Worm (Caenorhabditis elegans) whole organism, L3 larva: ENCODE data around the gene C04E12.5.

Source experiments
- R02D3.7 ChIP-seq: fragments of 150-350 bp; optimal IDR thresholded peaks from 2 replicates; lab custom pipeline; 2014; ENCODE audit warnings: missing biosample characterization, missing genetic modification characterization
- aly-2 ChIP-seq: fragments of 150-350 bp; optimal IDR thresholded peaks from 2 replicates; lab custom pipeline; 2014; ENCODE audit warnings: missing biosample characterization, missing genetic modification characterization
- ceh-28 ChIP-seq: fragments of 150-350 bp; optimal IDR thresholded peaks from 2 replicates; lab custom pipeline; 2014; ENCODE audit warnings: missing biosample characterization, missing genetic modification reagents, missing genetic modification characterization
- ceh-82 ChIP-seq: fragments of 150-350 bp; optimal IDR thresholded peaks from 2 replicates; lab custom pipeline; 2014; ENCODE audit warnings: missing biosample characterization, missing genetic modification characterization
- ceh-9 ChIP-seq: sonication (generic microtip); optimal IDR thresholded peaks from 2 replicates; lab custom pipeline; 2018; ENCODE audit warnings: missing biosample characterization, missing genetic modification characterization
- daf-12 ChIP-seq: fragments of 150-350 bp; optimal IDR thresholded peaks from 2 replicates; lab custom pipeline; 2014; ENCODE audit warnings: missing biosample characterization, missing genetic modification reagents, missing genetic modification characterization
- elt-1 ChIP-seq: fragments of 150-350 bp; optimal IDR thresholded peaks from 2 replicates; lab custom pipeline; 2014; ENCODE audit warnings: missing biosample characterization, missing genetic modification characterization
- elt-2 ChIP-seq: sonication (generic microtip); optimal IDR thresholded peaks from 2 replicates; lab custom pipeline; 2016; ENCODE audit warnings: missing genetic modification reagents, mild to moderate bottlenecking, missing genetic modification characterization, missing compliant biosample characterization
- elt-3 ChIP-seq, 3 experiments: fragments of 150-350 bp in 1 of 3; sonication (generic microtip) in 2 of 3; optimal IDR thresholded peaks; 2 replicates in 2 of 3; 4 replicates in 1 of 3; lab custom pipeline; 2014 to 2017; ENCODE audit warnings: missing biosample characterization in 3 of 3, missing genetic modification characterization in 3 of 3
- eor-1 ChIP-seq, 2 experiments: fragments of 150-350 bp; optimal IDR thresholded peaks; 2 replicates each; lab custom pipeline; 2014 to 2018; ENCODE audit warnings: missing biosample characterization in 2 of 2, missing genetic modification characterization in 2 of 2
- fkh-10 ChIP-seq: sonication (generic microtip); optimal IDR thresholded peaks from 2 replicates; lab custom pipeline; 2017; ENCODE audit warnings: missing biosample characterization, missing genetic modification reagents, missing genetic modification characterization
- fos-1 ChIP-seq: fragments of 150-350 bp; optimal IDR thresholded peaks from 2 replicates; lab custom pipeline; 2014; ENCODE audit warnings: missing biosample characterization, missing genetic modification characterization
- hmg-11 ChIP-seq: sonication (generic microtip); optimal IDR thresholded peaks from 2 replicates; lab custom pipeline; 2016; ENCODE audit warnings: missing genetic modification characterization, missing compliant biosample characterization
- lin-15B ChIP-seq: fragments of 150-350 bp; optimal IDR thresholded peaks from 2 replicates; lab custom pipeline; 2014; ENCODE audit warnings: missing biosample characterization, missing genetic modification characterization
- lin-39 ChIP-seq: fragments of 150-350 bp; optimal IDR thresholded peaks from 2 replicates; lab custom pipeline; 2018; ENCODE audit warnings: missing biosample characterization, missing genetic modification reagents, missing genetic modification characterization
- mdl-1 ChIP-seq: fragments of 150-350 bp; optimal IDR thresholded peaks from 2 replicates; lab custom pipeline; 2014; ENCODE audit warnings: missing biosample characterization, missing genetic modification characterization
- mml-1 ChIP-seq: fragments of 150-350 bp; sonication (generic microtip); optimal IDR thresholded peaks from 3 replicates; lab custom pipeline; 2014; ENCODE audit warnings: missing biosample characterization, missing genetic modification characterization
- nfya-1 ChIP-seq: sonication (generic microtip); optimal IDR thresholded peaks from 2 replicates; lab custom pipeline; 2017; ENCODE audit warnings: missing genetic modification characterization, mild to moderate bottlenecking, missing compliant biosample characterization, antibody characterized with exemption, moderate library complexity; ENCODE audit not compliant: insufficient read depth
- nhr-11 ChIP-seq: fragments of 150-350 bp; optimal IDR thresholded peaks from 2 replicates; lab custom pipeline; 2014; ENCODE audit warnings: missing biosample characterization, missing genetic modification characterization
- nhr-23 ChIP-seq: fragments of 150-350 bp; optimal IDR thresholded peaks from 2 replicates; lab custom pipeline; 2014; ENCODE audit warnings: missing biosample characterization, missing genetic modification reagents, missing genetic modification characterization
- nhr-237 ChIP-seq: fragments of 150-350 bp; optimal IDR thresholded peaks from 2 replicates; lab custom pipeline; 2014; ENCODE audit warnings: missing biosample characterization, missing genetic modification characterization
- nhr-25 ChIP-seq: sonication (generic microtip); optimal IDR thresholded peaks from 2 replicates; lab custom pipeline; 2017; ENCODE audit warnings: missing biosample characterization, missing genetic modification characterization
- nhr-28 ChIP-seq: fragments of 150-350 bp; optimal IDR thresholded peaks from 2 replicates; lab custom pipeline; 2014; ENCODE audit warnings: missing biosample characterization, missing genetic modification characterization
- nhr-43 ChIP-seq: sonication (generic microtip); optimal IDR thresholded peaks from 2 replicates; lab custom pipeline; 2016; ENCODE audit warnings: mild to moderate bottlenecking, missing genetic modification characterization, missing compliant biosample characterization; ENCODE audit not compliant: poor library complexity, severe bottlenecking
- nhr-76 ChIP-seq: fragments of 150-350 bp; sonication (generic microtip); optimal IDR thresholded peaks from 5 replicates; lab custom pipeline; 2014; ENCODE audit warnings: missing biosample characterization, missing genetic modification characterization
- nhr-77 ChIP-seq: fragments of 150-350 bp; optimal IDR thresholded peaks from 2 replicates; lab custom pipeline; 2014; ENCODE audit warnings: missing biosample characterization, missing genetic modification characterization
- pha-4 ChIP-seq: fragments of 150-350 bp; optimal IDR thresholded peaks from 2 replicates; lab custom pipeline; 2014; ENCODE audit warnings: missing biosample characterization, missing genetic modification reagents, missing genetic modification characterization
- sea-2 ChIP-seq: fragments of 150-350 bp; sonication (generic microtip); optimal IDR thresholded peaks from 4 replicates; lab custom pipeline; 2014; ENCODE audit warnings: missing biosample characterization, missing genetic modification reagents, missing genetic modification characterization
- skn-1 ChIP-seq: fragments of 150-350 bp; optimal IDR thresholded peaks from 2 replicates; lab custom pipeline; 2014; ENCODE audit warnings: missing biosample characterization, missing genetic modification characterization
- snpc-4 ChIP-seq: fragments of 150-350 bp; optimal IDR thresholded peaks from 2 replicates; lab custom pipeline; 2014; ENCODE audit warnings: missing biosample characterization, missing genetic modification characterization
- tbx-2 ChIP-seq: sonication (generic microtip); optimal IDR thresholded peaks from 2 replicates; lab custom pipeline; 2016; ENCODE audit warnings: mild to moderate bottlenecking, missing genetic modification characterization, missing compliant biosample characterization
- unc-39 ChIP-seq: sonication (generic microtip); optimal IDR thresholded peaks from 4 replicates; lab custom pipeline; 2017; ENCODE audit warnings: missing biosample characterization, missing genetic modification characterization
- unc-62 ChIP-seq: fragments of 150-350 bp; sonication (generic microtip); optimal IDR thresholded peaks from 4 replicates; lab custom pipeline; 2014; ENCODE audit warnings: missing biosample characterization, missing genetic modification reagents, missing genetic modification characterization
- zag-1 ChIP-seq: fragments of 150-350 bp; optimal IDR thresholded peaks from 2 replicates; lab custom pipeline; 2014; ENCODE audit warnings: missing biosample characterization, missing genetic modification characterization

C04E12.5 gene

DNA sequence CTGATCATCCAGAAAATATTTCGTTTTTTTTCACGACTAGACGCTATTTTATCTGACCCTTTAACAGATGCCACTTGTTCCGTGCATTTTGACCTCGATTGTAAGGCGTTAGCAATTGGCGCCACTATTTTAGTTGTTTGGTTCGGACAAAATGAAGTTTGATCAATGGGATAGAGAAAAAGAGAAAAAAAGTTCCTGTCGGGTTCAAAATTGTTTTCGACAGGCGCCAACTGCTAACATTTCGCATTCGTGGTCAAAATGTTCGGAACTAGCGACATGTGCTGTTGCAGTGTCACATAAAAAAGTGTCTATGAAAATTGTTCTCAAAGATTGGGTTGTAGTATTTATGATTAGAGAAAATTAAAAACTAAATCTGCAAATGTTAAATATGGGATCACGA is 10.9 kb upstream of the C04E12.5 start:
- TF ChIP-seq nhr-237 (tag; lab: Kevin White, UChicago) (no peak), lin-15B (tag; lab: Kevin White, UChicago) (no peak), nhr-77 (tag; lab: Kevin White, UChicago) (no peak), hmg-11 (tag; lab: Kevin White, UChicago) (no peak), nfya-1 (no peak), ceh-28 (no peak), sea-2 (GFP tag; lab: Kevin White, UChicago) (no peak), mdl-1 (tag; lab: Kevin White, UChicago) (no peak), ceh-82 (tag; lab: Kevin White, UChicago) (no peak), unc-62 (no peak), R02D3.7 (no peak), elt-2 (tag; lab: Kevin White, UChicago) (no peak), snpc-4 (tag; lab: Kevin White, UChicago) (no peak), nhr-11 (no peak), unc-39 (tag; lab: Kevin White, UChicago) (no peak)
- TF ChIP-seq, all 47 proteins: peak for 0

DNA sequence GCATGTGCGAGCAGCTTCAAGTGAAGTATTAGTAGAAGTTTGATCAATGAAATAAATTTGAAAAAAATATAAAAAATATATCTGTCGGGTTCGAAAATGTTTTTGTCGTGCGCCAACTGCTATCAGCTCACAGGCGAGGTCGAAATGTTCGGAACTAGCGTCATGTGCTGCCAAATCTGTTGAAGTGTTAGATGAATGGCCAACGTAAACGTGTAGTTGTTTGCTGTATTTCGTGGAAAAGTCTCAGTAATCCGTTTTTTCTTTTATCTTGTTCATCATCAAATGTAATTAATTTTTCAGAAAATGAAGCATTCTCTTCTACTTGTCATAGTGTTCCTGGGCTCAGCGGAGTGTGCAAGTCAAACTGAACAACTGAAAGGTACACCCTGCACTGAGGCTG is 8.5 kb upstream of the C04E12.5 start, which contains the start of gene C17B7.15:
C17B7.15 (plus strand) TSS at position 301 of the 400 bp plus-strand sequence.
- TF ChIP-seq lin-39 (tag; lab: Kevin White, UChicago), result no peak
- no peak for TF ChIP-seq elt-3 (tag; optimal IDR thresholded peaks at IDR 0.05; lab: Kevin White, UChicago)
- no peak for TF ChIP-seq R02D3.7
- no peak for TF ChIP-seq skn-1
- TF ChIP-seq nhr-237 (tag; lab: Kevin White, UChicago), result no peak
- no peak for TF ChIP-seq fkh-10 (GFP tag; lab: Kevin White, UChicago)
- TF ChIP-seq daf-12 (tag; lab: Kevin White, UChicago), result no peak
- no peak for TF ChIP-seq nhr-23 (tag; lab: Kevin White, UChicago)
- no peak for TF ChIP-seq nhr-43
- TF ChIP-seq pha-4 (tag; lab: Kevin White, UChicago), result no peak
- no peak for TF ChIP-seq elt-1 (tag; lab: Kevin White, UChicago)
- TF ChIP-seq nhr-77 (tag; lab: Kevin White, UChicago), result no peak
- TF ChIP-seq unc-39 (tag; lab: Kevin White, UChicago), result no peak
- TF ChIP-seq nhr-25 (tag; lab: Kevin White, UChicago), result no peak
- TF ChIP-seq nhr-11, result no peak
- TF ChIP-seq snpc-4 (tag; lab: Kevin White, UChicago), result no peak
- TF ChIP-seq fos-1 (tag; lab: Kevin White, UChicago), result no peak
- no peak for TF ChIP-seq aly-2 (tag; lab: Kevin White, UChicago)
- no peak for TF ChIP-seq zag-1 (tag; lab: Kevin White, UChicago)
- no peak for TF ChIP-seq tbx-2 (tag; lab: Kevin White, UChicago)

DNA sequence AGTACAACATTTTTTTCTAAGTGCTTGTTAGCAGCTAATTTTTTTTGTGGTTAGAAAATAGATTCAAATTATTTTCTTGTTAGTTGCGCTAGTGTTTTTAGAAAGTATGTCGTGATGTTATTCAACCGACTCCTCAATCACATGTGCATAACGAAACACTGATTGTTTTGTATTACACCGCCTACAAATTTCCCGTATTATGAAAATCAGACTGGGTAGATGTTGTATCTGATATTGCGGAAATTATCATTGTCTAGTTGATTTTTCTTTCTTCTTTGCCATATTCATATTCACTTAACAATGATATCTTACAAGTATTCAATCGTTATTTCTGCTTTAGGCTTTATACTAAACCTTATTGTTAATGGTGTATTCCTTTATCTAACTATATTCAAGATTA is 7.1 kb upstream of the C04E12.5 start, which contains the start of gene str-63:
str-63 (plus strand) TSS at position 301 of the 400 bp plus-strand sequence.
- no peak for TF ChIP-seq eor-1 (tag; optimal IDR thresholded peaks at IDR 0.05; lab: Kevin White, UChicago)
- TF ChIP-seq mml-1 (tag; lab: Kevin White, UChicago), result no peak
- TF ChIP-seq elt-3 (tag; optimal IDR thresholded peaks at IDR 0.05; lab: Kevin White, UChicago), result no peak
- TF ChIP-seq mdl-1 (tag; lab: Kevin White, UChicago), result no peak
- no peak for TF ChIP-seq nhr-28

DNA sequence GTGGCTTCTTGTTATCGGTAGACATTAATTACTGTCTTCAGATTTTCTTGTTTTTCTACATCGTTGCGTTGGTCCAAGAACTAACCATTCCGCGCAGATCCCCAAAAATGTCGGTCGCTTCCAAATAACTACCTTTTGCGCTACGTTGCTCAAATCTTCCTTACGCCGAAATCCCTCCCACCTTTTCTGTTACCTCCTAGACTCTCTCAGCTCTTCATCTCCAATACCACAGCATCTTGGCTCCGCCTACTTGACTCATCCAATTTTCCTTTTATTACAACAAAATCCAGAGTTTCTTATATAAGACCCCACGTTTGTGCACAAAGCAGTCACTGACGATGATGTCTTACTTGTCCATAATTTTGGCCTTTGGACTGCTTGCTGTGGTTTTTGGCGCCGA is 5.4 kb upstream of the C04E12.5 start, which contains the start of gene C17B7.12:
C17B7.12 (plus strand) TSS at position 301 of the 400 bp plus-strand sequence.
- TF ChIP-seq nhr-237 (tag; lab: Kevin White, UChicago) (no peak), nhr-77 (tag; lab: Kevin White, UChicago) (no peak), ceh-28 (no peak), mml-1 (tag; lab: Kevin White, UChicago) (no peak), nhr-25 (tag; lab: Kevin White, UChicago) (no peak), elt-2 (tag; lab: Kevin White, UChicago) (no peak), ceh-82 (tag; lab: Kevin White, UChicago) (no peak), nhr-76 (tag; lab: Kevin White, UChicago) (no peak), lin-39 (tag; lab: Kevin White, UChicago) (no peak), eor-1 (tag; optimal IDR thresholded peaks at IDR 0.05; lab: Kevin White, UChicago) (no peak), sea-2 (GFP tag; lab: Kevin White, UChicago) (no peak), zag-1 (tag; lab: Kevin White, UChicago) (no peak), ceh-9 (tag; lab: Kevin White, UChicago) (no peak), nhr-43 (no peak)
